Fruit fly (Drosophila melanogaster) S2 (cell line): ENCODE data around the gene Ski6.

ENCODE experiments used
- CG8478 ChIP-seq: fragments of >200 bp; optimal IDR thresholded peaks from 2 replicates; lab custom pipeline; 2018
- CTCF ChIP-seq, 2 experiments: fragments of >200 bp; optimal IDR thresholded peaks; 2 replicates each; lab custom pipeline; 2018

DNA sequence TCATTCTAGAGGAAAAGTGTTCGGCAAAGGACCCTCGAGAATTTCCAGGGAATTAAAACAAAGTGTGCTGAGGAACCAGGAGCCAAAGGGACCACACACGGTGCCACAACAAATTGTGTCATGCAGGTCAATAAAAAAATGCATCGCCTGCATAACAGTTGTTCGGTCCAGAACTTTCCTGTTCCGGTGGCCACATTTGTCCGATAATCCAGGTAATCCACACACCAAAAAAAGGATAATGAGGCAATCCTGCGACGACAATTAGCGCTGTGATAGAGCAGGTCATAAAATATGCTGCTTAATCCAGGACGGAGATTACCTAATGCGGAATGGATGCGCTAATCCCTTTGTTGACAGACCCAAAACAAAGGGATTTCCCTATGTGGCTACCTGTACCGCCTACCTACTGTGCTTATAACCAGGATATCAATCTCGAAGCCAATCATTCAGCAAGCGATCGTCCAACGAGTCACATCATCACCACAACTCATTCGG lies 7.2 kb upstream of the Ski6 start, which contains the start of gene CG16815:
- TF ChIP-seq CG8478 (no peak), CTCF (optimal IDR thresholded peaks at IDR 0.05; lab: Kevin White, UChicago) (no peak)
